Worm (Caenorhabditis elegans) whole organism, L1 larva: ENCODE measurements around the gene par-1.
A peak's percentile ranks its signal among the peaks of the same experiment; 100 is the strongest.

ENCODE experiments used
- C04F5.9 ChIP-seq: sonication (generic microtip); optimal IDR thresholded peaks from 2 replicates; lab custom pipeline; 2016; ENCODE audit warnings: missing genetic modification characterization, missing compliant biosample characterization
- C34B4.2 ChIP-seq: sonication (generic microtip); optimal IDR thresholded peaks from 2 replicates; lab custom pipeline; 2017; ENCODE audit warnings: mild to moderate bottlenecking, missing genetic modification characterization, missing compliant biosample characterization
- aly-2 ChIP-seq: fragments of 150-350 bp; optimal IDR thresholded peaks from 2 replicates; lab custom pipeline; 2014; ENCODE audit warnings: missing biosample characterization, missing genetic modification characterization
- ama-1 ChIP-seq: fragments of 150-350 bp; optimal IDR thresholded peaks from 2 replicates; lab custom pipeline; 2014
- blmp-1 ChIP-seq: fragments of 150-350 bp; optimal IDR thresholded peaks from 2 replicates; lab custom pipeline; 2014; ENCODE audit warnings: missing biosample characterization, missing genetic modification characterization
- ceh-63 ChIP-seq: fragments of 200-800 bp; sonication (Bioruptor generic); optimal IDR thresholded peaks from 2 replicates; lab custom pipeline; 2018; ENCODE audit warnings: mild to moderate bottlenecking, missing genetic modification characterization, missing compliant biosample characterization
- ceh-8 ChIP-seq: fragments of 200-800 bp; sonication (Bioruptor generic); optimal IDR thresholded peaks from 2 replicates; lab custom pipeline; 2018; ENCODE audit warnings: mild to moderate bottlenecking, missing genetic modification characterization, moderate library complexity, missing compliant biosample characterization
- ceh-82 ChIP-seq, 3 experiments: fragments of 150-350 bp in 1 of 3; sonication (generic microtip) in 2 of 3; optimal IDR thresholded peaks; 2 replicates each; lab custom pipeline; 2014 to 2017; ENCODE audit warnings: missing biosample characterization in 3 of 3, missing genetic modification characterization in 3 of 3
- ces-1 ChIP-seq: fragments of 150-350 bp; optimal IDR thresholded peaks from 2 replicates; lab custom pipeline; 2014; ENCODE audit warnings: missing biosample characterization, missing genetic modification reagents, missing genetic modification characterization
- dsc-1 ChIP-seq: sonication (generic microtip); optimal IDR thresholded peaks from 2 replicates; lab custom pipeline; 2016; ENCODE audit warnings: mild to moderate bottlenecking, missing genetic modification characterization, missing compliant biosample characterization
- efl-1 ChIP-seq, 4 experiments: fragments of 150-350 bp; optimal IDR thresholded peaks in 3 of 4; peaks in 1 of 4; 1 replicate in 1 of 4; 2 replicates in 3 of 4; lab custom pipeline; 2014; ENCODE audit warnings: missing biosample characterization in 2 of 4, missing genetic modification characterization in 2 of 4, missing genetic modification reagents in 2 of 4
- efl-3 ChIP-seq: fragments of 200-800 bp; sonication (Bioruptor generic); optimal IDR thresholded peaks from 2 replicates; lab custom pipeline; 2018; ENCODE audit warnings: mild to moderate bottlenecking, missing genetic modification characterization, missing compliant biosample characterization
- egl-13 ChIP-seq: sonication (generic microtip); optimal IDR thresholded peaks from 2 replicates; lab custom pipeline; 2016; ENCODE audit warnings: missing genotype, missing genetic modification reagents, missing genetic modification characterization, missing compliant biosample characterization
- egl-27 ChIP-seq, 2 experiments: fragments of 150-350 bp in 1 of 2; sonication (generic microtip); optimal IDR thresholded peaks; 3 replicates each; lab custom pipeline; 2017 to 2018; ENCODE audit warnings: missing biosample characterization in 2 of 2, missing genetic modification characterization in 2 of 2, missing genetic modification reagents in 2 of 2
- ets-5 ChIP-seq: fragments of 200-800 bp; sonication (Bioruptor generic); IDR thresholded peaks from 2 replicates; pipeline ENCODE4 v1.3.6; 2022; ENCODE audit warnings: missing genetic modification characterization, missing compliant biosample characterization
- grh-1 ChIP-seq: fragments of 200-800 bp; sonication (Bioruptor generic); IDR thresholded peaks from 2 replicates; pipeline ENCODE4 v1.3.6; 2022; ENCODE audit warnings: missing genetic modification reagents, missing genetic modification characterization, missing compliant biosample characterization
- hlh-17 ChIP-seq: fragments of 200-800 bp; sonication (Bioruptor generic); optimal IDR thresholded peaks from 2 replicates; lab custom pipeline; 2018; ENCODE audit warnings: missing genetic modification characterization, mild to moderate bottlenecking, missing compliant biosample characterization, moderate library complexity, borderline replicate concordance
- hpl-2 ChIP-seq: fragments of 150-350 bp; optimal IDR thresholded peaks from 2 replicates; lab custom pipeline; 2014; ENCODE audit warnings: missing biosample characterization, missing genetic modification reagents, missing genetic modification characterization
- irx-1 ChIP-seq: sonication (generic microtip); optimal IDR thresholded peaks from 2 replicates; lab custom pipeline; 2016; ENCODE audit warnings: missing genetic modification characterization, missing compliant biosample characterization
- isw-1 ChIP-seq: fragments of 200-800 bp; sonication (Bioruptor generic); IDR thresholded peaks from 2 replicates; pipeline ENCODE4 v1.3.6; 2022; ENCODE audit warnings: missing genetic modification characterization, missing compliant biosample characterization
- jun-1 ChIP-seq: fragments of 150-350 bp; optimal IDR thresholded peaks from 2 replicates; lab custom pipeline; 2014; ENCODE audit warnings: missing biosample characterization, missing genetic modification reagents, missing genetic modification characterization
- lin-13 ChIP-seq: fragments of 150-350 bp; optimal IDR thresholded peaks from 2 replicates; lab custom pipeline; 2014; ENCODE audit warnings: missing biosample characterization, missing genetic modification reagents, missing genetic modification characterization
- lin-14 ChIP-seq: fragments of 200-800 bp; sonication (Bioruptor generic); optimal IDR thresholded peaks from 2 replicates; lab custom pipeline; 2018; ENCODE audit warnings: mild to moderate bottlenecking, missing genetic modification characterization, moderate library complexity, missing compliant biosample characterization
- lin-15B ChIP-seq: fragments of 150-350 bp; sonication (generic microtip); optimal IDR thresholded peaks from 3 replicates; lab custom pipeline; 2014; ENCODE audit warnings: missing biosample characterization, missing genetic modification characterization
- lin-35 ChIP-seq, 2 experiments: fragments of 150-350 bp; optimal IDR thresholded peaks; 2 replicates each; lab custom pipeline; 2014; ENCODE audit warnings: missing biosample characterization in 2 of 2, missing genetic modification characterization in 2 of 2, missing genetic modification reagents in 2 of 2
- lin-39 ChIP-seq: fragments of 150-350 bp; optimal IDR thresholded peaks from 2 replicates; lab custom pipeline; 2014; ENCODE audit warnings: missing biosample characterization, missing genetic modification reagents, missing genetic modification characterization
- lir-3 ChIP-seq: sonication (generic microtip); optimal IDR thresholded peaks from 2 replicates; lab custom pipeline; 2016; ENCODE audit warnings: mild to moderate bottlenecking, missing genetic modification characterization, moderate library complexity, missing compliant biosample characterization; ENCODE audit not compliant: poor library complexity
- lsy-2 ChIP-seq, 2 experiments: fragments of 150-350 bp; optimal IDR thresholded peaks; 2 replicates each; lab custom pipeline; 2014; ENCODE audit warnings: missing biosample characterization in 2 of 2, missing genetic modification characterization in 2 of 2
- mab-9 ChIP-seq: fragments of 200-800 bp; sonication (Bioruptor generic); IDR thresholded peaks from 2 replicates; pipeline ENCODE4 v1.3.6; 2022; ENCODE audit warnings: missing genetic modification reagents, missing genetic modification characterization, missing compliant biosample characterization
- mdl-1 ChIP-seq, 2 experiments: fragments of 150-350 bp; optimal IDR thresholded peaks; 2 replicates each; lab custom pipeline; 2014 to 2017; ENCODE audit warnings: missing biosample characterization in 2 of 2, missing genetic modification characterization in 2 of 2, inconsistent platforms in 1 of 2
- mef-2 ChIP-seq: fragments of 150-350 bp; optimal IDR thresholded peaks from 2 replicates; lab custom pipeline; 2014; ENCODE audit warnings: missing biosample characterization, missing genetic modification characterization
- mep-1 ChIP-seq: fragments of 150-350 bp; optimal IDR thresholded peaks from 2 replicates; lab custom pipeline; 2014; ENCODE audit warnings: missing biosample characterization, missing genetic modification characterization
- nhr-12 ChIP-seq: sonication (generic microtip); optimal IDR thresholded peaks from 2 replicates; lab custom pipeline; 2017; ENCODE audit warnings: missing biosample characterization, missing genetic modification characterization
- nhr-19 ChIP-seq: fragments of 200-800 bp; sonication (Bioruptor generic); conservative IDR thresholded peaks from 2 replicates; pipeline ENCODE4 v1.3.6; 2022; ENCODE audit warnings: missing genetic modification characterization, missing compliant biosample characterization
- nhr-28 ChIP-seq: fragments of 150-350 bp; optimal IDR thresholded peaks from 2 replicates; lab custom pipeline; 2014; ENCODE audit warnings: missing biosample characterization, missing genetic modification characterization
- nhr-71 ChIP-seq: sonication (generic microtip); optimal IDR thresholded peaks from 2 replicates; lab custom pipeline; 2016; ENCODE audit warnings: mild to moderate bottlenecking, missing genetic modification characterization, moderate library complexity, missing compliant biosample characterization
- pax-3 ChIP-seq: fragments of 200-800 bp; sonication (Bioruptor generic); optimal IDR thresholded peaks from 2 replicates; lab custom pipeline; 2018; ENCODE audit warnings: mild to moderate bottlenecking, missing genetic modification characterization, moderate library complexity, missing compliant biosample characterization
- pqm-1 ChIP-seq: sonication (generic microtip); optimal IDR thresholded peaks from 3 replicates; lab custom pipeline; 2017; ENCODE audit warnings: missing biosample characterization, missing genetic modification characterization
- rnt-1 ChIP-seq: sonication (generic microtip); optimal IDR thresholded peaks from 2 replicates; lab custom pipeline; 2016; ENCODE audit warnings: mild to moderate bottlenecking, missing genetic modification characterization, moderate library complexity, missing compliant biosample characterization
- snpc-4 ChIP-seq: fragments of 150-350 bp; optimal IDR thresholded peaks from 2 replicates; lab custom pipeline; 2014; ENCODE audit warnings: missing biosample characterization, missing genetic modification characterization
- snu-23 ChIP-seq: sonication (generic microtip); optimal IDR thresholded peaks from 2 replicates; lab custom pipeline; 2016; ENCODE audit warnings: missing genetic modification characterization, missing compliant biosample characterization
- sox-4 ChIP-seq: sonication (generic microtip); optimal IDR thresholded peaks from 2 replicates; lab custom pipeline; 2016; ENCODE audit warnings: missing genetic modification characterization, missing compliant biosample characterization
- tbx-2 ChIP-seq: sonication (generic microtip); optimal IDR thresholded peaks from 2 replicates; lab custom pipeline; 2016; ENCODE audit warnings: missing genetic modification characterization, missing compliant biosample characterization
- unc-86 ChIP-seq: sonication (generic microtip); optimal IDR thresholded peaks from 2 replicates; lab custom pipeline; 2016; ENCODE audit warnings: missing genetic modification characterization, missing compliant biosample characterization
- unc-98 ChIP-seq: fragments of 200-800 bp; sonication (Bioruptor generic); IDR thresholded peaks from 2 replicates; pipeline ENCODE4 v1.3.6; 2022; ENCODE audit warnings: missing genetic modification characterization, missing compliant biosample characterization
- vab-15 ChIP-seq: sonication (generic microtip); optimal IDR thresholded peaks from 2 replicates; lab custom pipeline; 2017; ENCODE audit warnings: missing genotype, mild to moderate bottlenecking, missing genetic modification characterization, missing compliant biosample characterization
- zag-1 ChIP-seq: fragments of 150-350 bp; optimal IDR thresholded peaks from 2 replicates; lab custom pipeline; 2014; ENCODE audit warnings: missing biosample characterization, missing genetic modification characterization
- zip-4 ChIP-seq: fragments of 200-800 bp; sonication (Bioruptor generic); optimal IDR thresholded peaks from 2 replicates; lab custom pipeline; 2018; ENCODE audit warnings: mild to moderate bottlenecking, missing genetic modification characterization, moderate library complexity, missing compliant biosample characterization
- ztf-11 ChIP-seq, 2 experiments: sonication (generic microtip); optimal IDR thresholded peaks; 2 replicates each; lab custom pipeline; 2016 to 2017; ENCODE audit warnings: missing genetic modification characterization in 2 of 2, missing biosample characterization in 1 of 2, missing compliant biosample characterization in 1 of 2

Gene par-1

DNA sequence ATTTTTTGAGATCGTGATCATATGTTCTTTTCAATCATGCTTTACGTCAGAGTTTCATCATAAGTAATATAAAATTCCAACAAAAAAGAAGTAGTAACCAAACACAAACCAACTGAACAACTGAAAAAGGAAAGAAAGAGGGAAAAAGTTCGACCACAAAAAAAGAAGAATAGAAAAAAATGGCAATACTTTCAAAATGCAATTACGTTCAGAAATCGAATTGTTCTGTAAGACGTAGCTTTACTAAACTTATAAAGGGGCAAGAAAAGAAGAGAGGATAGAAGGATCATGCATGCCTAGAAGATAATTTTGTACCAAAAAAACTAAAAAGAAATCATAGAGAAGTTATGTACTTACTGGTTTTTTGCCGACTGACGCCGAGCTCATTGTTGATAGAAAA, 4.4 kb downstream of the par-1 start (continued):
- peak; percentile 95 for TF ChIP-seq ces-1 (GFP tag; lab: Kevin White, UChicago)
- no peak for TF ChIP-seq unc-98
- TF ChIP-seq dsc-1 (tag; lab: Kevin White, UChicago): no peak
- TF ChIP-seq rnt-1: no peak
- no peak for TF ChIP-seq unc-86

DNA sequence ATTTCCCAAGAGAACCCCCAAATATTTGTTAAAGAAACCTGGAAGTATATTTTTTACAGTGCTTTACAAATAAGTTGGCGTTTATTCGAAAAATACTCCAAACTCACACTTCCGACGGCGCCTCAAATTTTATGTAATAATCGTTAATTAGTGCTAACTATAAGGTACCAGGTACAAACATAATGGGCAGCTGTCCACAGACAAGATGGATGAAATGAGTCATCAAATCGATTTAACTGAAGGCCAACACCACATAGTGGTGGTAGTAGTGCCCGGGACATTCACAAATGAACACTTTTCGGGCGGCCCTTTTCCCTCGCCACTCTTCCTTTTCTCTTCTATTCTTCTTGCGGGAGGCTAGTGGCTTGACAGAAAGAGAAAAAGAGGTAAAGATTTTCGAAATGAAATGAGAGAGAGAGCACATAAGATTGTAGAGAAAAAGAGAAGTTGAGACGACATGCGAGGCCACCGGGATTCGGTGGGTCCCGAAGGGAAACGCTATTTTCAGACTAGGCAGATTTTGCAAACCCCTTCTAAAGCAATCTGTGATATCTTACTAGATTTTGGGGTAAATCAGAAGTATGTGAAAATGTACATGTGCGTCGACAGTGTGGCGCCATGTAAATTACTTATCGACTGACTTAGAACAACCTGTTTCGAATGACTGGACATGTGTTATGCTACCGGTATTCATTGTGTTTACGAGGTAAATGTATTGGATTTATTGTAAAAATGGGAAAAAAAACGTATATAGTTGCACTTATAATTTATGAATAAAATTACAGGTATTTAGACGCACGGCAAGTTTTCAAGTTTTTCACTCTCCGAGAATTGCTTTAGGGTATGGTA, 5.7 kb downstream of the par-1 start:
- no peak for TF ChIP-seq mab-9 (GFP tag; lab: Robert Waterston, UW)
- no peak for TF ChIP-seq ces-1 (GFP tag; lab: Kevin White, UChicago)
- TF ChIP-seq jun-1 (tag; lab: Kevin White, UChicago): no peak
- no peak for TF ChIP-seq unc-86
- TF ChIP-seq hpl-2 (GFP tag; lab: Kevin White, UChicago): no peak
- TF ChIP-seq nhr-12: no peak
- TF ChIP-seq egl-13 (tag; lab: Kevin White, UChicago): no peak
- peak; percentile 49; the same call in 1 of the 2 replicates for TF ChIP-seq grh-1 (GFP tag; lab: Robert Waterston, UW)
- no peak for TF ChIP-seq ceh-82 (tag; optimal IDR thresholded peaks at IDR 0.05; lab: Kevin White, UChicago)
- no peak for TF ChIP-seq zip-4 (GFP tag; lab: Kevin White, UChicago)
- TF ChIP-seq mdl-1 (tag; optimal IDR thresholded peaks at IDR 0.05; lab: Kevin White, UChicago): no peak
- TF ChIP-seq unc-98: no peak
- no peak for TF ChIP-seq irx-1 (tag; lab: Kevin White, UChicago)
- no peak for TF ChIP-seq dsc-1 (tag; lab: Kevin White, UChicago)
- no peak for TF ChIP-seq nhr-19
- TF ChIP-seq lin-35 (GFP tag; optimal IDR thresholded peaks at IDR 0.05; lab: Kevin White, UChicago): peak in 1 of 2 experiments; percentile 10
- TF ChIP-seq ceh-8 (GFP tag; lab: Kevin White, UChicago): no peak
- no peak for TF ChIP-seq pqm-1 (tag; lab: Kevin White, UChicago)
- no peak for TF ChIP-seq ceh-63 (GFP tag; lab: Kevin White, UChicago)
- TF ChIP-seq lin-13 (GFP tag; lab: Kevin White, UChicago): no peak
- TF ChIP-seq tbx-2: no peak
- no peak for TF ChIP-seq isw-1
- TF ChIP-seq lin-39 (tag; lab: Kevin White, UChicago): no peak
- no peak for TF ChIP-seq C04F5.9
- no peak for TF ChIP-seq ama-1 (lab: Kevin White, UChicago)
- TF ChIP-seq zag-1: no peak
- no peak for TF ChIP-seq efl-1 (optimal IDR thresholded peaks at IDR 0.05; lab: Kevin White, UChicago)
- TF ChIP-seq efl-1 (GFP tag; optimal IDR thresholded peaks at IDR 0.05 in 1 of 2; lab: Kevin White, UChicago): peak in 1 of 2 experiments; percentile 74
- TF ChIP-seq nhr-28 (tag; lab: Kevin White, UChicago): no peak
- no peak for TF ChIP-seq sox-4 (tag; lab: Kevin White, UChicago)
- no peak for TF ChIP-seq lsy-2 (tag; optimal IDR thresholded peaks at IDR 0.05; lab: Kevin White, UChicago)
- TF ChIP-seq mep-1 (tag; lab: Kevin White, UChicago): peak; percentile 59
- no peak for TF ChIP-seq hlh-17 (GFP tag; lab: Kevin White, UChicago)
- no peak for TF ChIP-seq ets-5
- TF ChIP-seq efl-3 (GFP tag; lab: Kevin White, UChicago): no peak
- peak; percentile 27 for TF ChIP-seq snu-23 (GFP tag; lab: Kevin White, UChicago)
- no peak for TF ChIP-seq ztf-11 (tag; optimal IDR thresholded peaks at IDR 0.05; lab: Kevin White, UChicago)
- TF ChIP-seq mef-2 (tag; lab: Kevin White, UChicago): no peak
- no peak for TF ChIP-seq lir-3 (tag; lab: Kevin White, UChicago)
- no peak for TF ChIP-seq egl-27 (tag; optimal IDR thresholded peaks at IDR 0.05; lab: Kevin White, UChicago)
- no peak for TF ChIP-seq vab-15
- TF ChIP-seq snpc-4: no peak
- no peak for TF ChIP-seq pax-3
- no peak for TF ChIP-seq aly-2
- no peak for TF ChIP-seq lin-15B (tag; lab: Kevin White, UChicago)
- TF ChIP-seq lin-14 (GFP tag; lab: Kevin White, UChicago): peak; percentile 83
- peak; percentile 68 for TF ChIP-seq blmp-1 (tag; lab: Kevin White, UChicago)
- peak; percentile 10 for TF ChIP-seq nhr-71 (tag; lab: Kevin White, UChicago)
- TF ChIP-seq C34B4.2 (tag; lab: Kevin White, UChicago): no peak
